Fruit fly (Drosophila melanogaster) S2 (cell line): Measurements from ENCODE around the gene bel.

Experiments used
- CG8478 ChIP-seq: fragments of >200 bp; optimal IDR thresholded peaks from 2 replicates; lab custom pipeline; 2018
- CTCF ChIP-seq, 2 experiments: fragments of >200 bp; optimal IDR thresholded peaks; 2 replicates each; lab custom pipeline; 2018

The bel gene

DNA sequence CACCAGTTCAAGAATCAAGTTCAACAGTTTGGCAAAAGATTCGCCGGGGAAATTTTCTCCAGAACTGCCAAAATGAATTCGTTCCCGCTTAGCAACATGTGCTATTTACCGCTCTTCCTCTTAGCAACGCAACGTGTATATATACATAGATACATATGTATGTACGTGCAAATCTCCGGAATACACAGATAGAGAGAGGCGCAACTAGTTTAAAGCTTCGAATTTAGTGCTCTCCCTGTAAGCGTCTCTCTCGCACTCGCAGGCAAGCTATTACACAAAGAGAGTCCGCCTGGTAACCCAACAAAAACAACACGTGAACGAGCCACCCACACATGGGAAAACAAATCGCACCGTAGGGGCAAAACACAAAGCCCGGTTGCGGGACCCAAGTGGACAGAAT, 1.9 kb downstream of the bel start:
- TF ChIP-seq CTCF (optimal IDR thresholded peaks at IDR 0.05; lab: Kevin White, UChicago): no peak
- no peak for TF ChIP-seq CG8478 (lab: Kevin White, UChicago)

DNA sequence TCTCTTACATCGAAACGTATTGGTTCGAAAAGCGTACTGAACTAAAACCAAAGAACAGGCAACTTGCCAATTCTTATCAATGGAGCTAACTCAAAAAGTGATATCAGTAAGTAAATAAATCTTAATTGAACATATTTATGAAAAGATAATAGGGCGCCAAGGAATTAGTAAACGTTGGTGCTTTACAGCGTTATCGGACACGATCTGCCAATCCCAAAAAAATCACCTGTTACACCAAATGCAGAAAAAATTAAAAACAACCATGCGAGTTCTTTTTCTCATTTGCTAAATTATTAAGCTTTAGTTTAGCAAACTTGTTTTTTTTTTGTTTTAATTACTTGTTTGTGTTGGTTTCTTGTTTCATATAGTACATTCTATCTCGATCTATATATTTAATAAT, 5.9 kb downstream of the bel start, which contains the start of gene CG42489:
CG42489 (minus strand) TSS at position 101 of the 400 bp plus-strand sequence.
- TF ChIP-seq CG8478 (lab: Kevin White, UChicago) (no peak), CTCF (optimal IDR thresholded peaks at IDR 0.05; lab: Kevin White, UChicago) (no peak)

- no peak for TF ChIP-seq CTCF (optimal IDR thresholded peaks at IDR 0.05; lab: Kevin White, UChicago)
- no peak for TF ChIP-seq CG8478 (lab: Kevin White, UChicago)
These were observed 6.5 kb downstream of the bel start for dm6 chr3R:8654058-8654457.

dm6 chr3R:8652731-8653130, 7.8 kb downstream of the bel start, which contains the start of the genes Sys1 and Dhod:
Gene Sys1 (plus strand): TSS chr3R:8652821.
Gene Dhod (minus strand): TSS chr3R:8652916.
- TF ChIP-seq CG8478 (lab: Kevin White, UChicago): no peak

dm6 chr3R:8650741-8651140, 9.8 kb downstream of the bel start, which contains the start of the genes Mkk4 and SLIRP2:
Gene Mkk4 (minus strand): TSS chr3R:8650796.
Gene SLIRP2 (plus strand): TSS chr3R:8651084.
- no peak for TF ChIP-seq CG8478 (lab: Kevin White, UChicago)
- no peak for TF ChIP-seq CTCF (optimal IDR thresholded peaks at IDR 0.05; lab: Kevin White, UChicago)

DNA sequence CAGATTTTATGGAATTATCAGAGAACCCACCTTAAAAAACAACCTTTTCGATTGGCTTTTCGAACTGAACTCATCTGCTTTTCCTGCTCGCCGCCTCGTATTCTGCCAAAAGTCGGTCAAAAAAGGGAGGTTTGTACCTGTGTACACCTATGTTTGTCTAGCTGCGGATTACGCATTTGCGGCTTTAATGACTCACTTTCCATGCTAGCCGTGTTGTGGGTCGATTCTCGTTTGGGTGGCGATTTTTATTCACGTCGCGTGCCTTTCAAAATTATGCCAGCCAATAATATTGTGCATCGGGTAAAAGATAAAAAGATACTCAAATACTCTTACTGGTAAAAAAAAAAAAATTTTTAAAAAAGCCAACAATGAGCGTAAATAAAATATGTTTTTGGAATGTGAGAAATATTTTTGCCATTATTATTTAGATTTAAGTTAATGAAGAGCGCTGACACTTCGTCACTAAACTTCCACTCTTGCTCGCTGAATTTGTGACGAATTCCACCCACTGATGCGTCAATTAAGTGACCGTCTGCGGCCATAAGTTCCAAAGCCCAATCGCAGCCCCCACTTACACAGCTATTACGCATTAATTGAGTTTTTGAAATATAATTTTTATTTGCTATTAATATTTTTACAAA, 14.9 kb downstream of the bel start, which contains the start of gene Cyp313b1:
Cyp313b1 (minus strand) TSS at position 71 of the 641 bp plus-strand sequence.
- TF ChIP-seq CTCF (optimal IDR thresholded peaks at IDR 0.05; lab: Kevin White, UChicago) (no peak), CG8478 (lab: Kevin White, UChicago) (no peak)

DNA sequence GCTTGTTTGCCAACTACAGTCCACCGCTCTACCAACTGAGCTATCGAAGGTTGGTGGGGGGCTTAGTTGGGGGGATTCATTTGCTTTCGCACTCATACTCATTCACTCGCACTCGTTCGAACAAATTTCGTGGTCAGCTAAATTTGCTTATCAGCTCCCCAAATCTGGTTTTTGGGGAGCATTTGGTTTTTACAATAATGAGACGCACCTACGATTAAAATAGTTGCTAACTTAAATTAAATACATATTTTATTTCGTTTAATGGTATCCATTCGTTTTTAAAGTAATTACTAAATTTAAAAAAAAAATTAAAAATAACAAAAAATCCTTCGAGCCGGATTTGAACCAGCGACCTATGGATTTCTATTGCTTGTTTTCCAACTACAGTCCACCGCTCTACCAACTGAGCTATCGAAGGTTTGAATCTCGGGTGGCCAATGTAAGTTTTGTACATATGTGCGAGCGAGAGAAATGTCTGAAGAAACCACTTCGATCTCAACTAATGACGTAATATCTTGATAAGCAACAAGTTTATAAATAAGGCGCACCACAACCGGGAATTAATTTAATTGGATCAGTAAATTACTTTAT, 18.1 kb downstream of the bel start:
- TF ChIP-seq CTCF (optimal IDR thresholded peaks at IDR 0.05; lab: Kevin White, UChicago) (no peak), CG8478 (lab: Kevin White, UChicago) (no peak)

DNA sequence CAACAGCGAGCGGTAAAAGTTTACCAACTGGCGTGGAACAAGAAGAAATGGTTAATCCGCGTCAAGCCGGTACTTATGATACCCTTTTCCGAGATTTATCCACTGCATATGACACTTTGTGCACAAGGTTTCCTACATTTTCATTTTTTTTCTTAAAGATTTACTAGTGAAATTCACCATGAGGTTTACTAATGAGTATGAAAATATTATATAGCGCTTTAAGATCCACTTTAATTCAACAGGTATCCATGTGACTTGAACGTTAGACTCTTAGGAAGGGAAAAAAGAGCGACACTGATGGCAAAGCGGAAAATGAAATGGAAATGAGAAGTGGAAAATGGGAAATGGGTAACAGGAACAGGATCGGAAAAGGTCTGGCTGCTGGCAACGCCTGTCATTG, 21.9 kb downstream of the bel start:
- TF ChIP-seq CG8478 (lab: Kevin White, UChicago): no peak
- TF ChIP-seq CTCF (optimal IDR thresholded peaks at IDR 0.05; lab: Kevin White, UChicago): no peak

- no peak for TF ChIP-seq CTCF (optimal IDR thresholded peaks at IDR 0.05; lab: Kevin White, UChicago)
- no peak for TF ChIP-seq CG8478 (lab: Kevin White, UChicago)
These were observed 24.8 kb downstream of the bel start, which contains the start of gene Or85e for dm6 chr3R:8635778-8636177. Gene Or85e (minus strand): TSS chr3R:8635878.

DNA sequence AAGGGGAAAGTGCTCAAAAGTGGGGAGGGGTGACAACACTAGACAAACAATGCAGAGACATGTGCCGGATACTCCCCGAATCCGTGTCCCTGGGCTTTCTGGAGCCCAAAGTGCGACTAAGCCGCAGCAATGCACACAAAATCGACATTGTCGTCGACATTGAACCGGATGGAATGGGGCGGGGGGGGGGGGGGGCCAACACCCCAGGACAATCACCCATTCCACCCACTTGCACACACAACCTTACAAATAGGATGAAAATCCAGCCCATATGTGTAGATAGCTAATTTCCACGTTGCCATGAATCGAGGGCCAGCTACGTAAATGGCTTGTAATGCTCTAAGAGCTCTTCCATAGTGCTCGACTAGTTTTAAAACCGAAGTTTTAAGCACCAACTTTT, 39.8 kb downstream of the bel start:
- TF ChIP-seq CTCF (optimal IDR thresholded peaks at IDR 0.05; lab: Kevin White, UChicago) (no peak), CG8478 (lab: Kevin White, UChicago) (no peak)

DNA sequence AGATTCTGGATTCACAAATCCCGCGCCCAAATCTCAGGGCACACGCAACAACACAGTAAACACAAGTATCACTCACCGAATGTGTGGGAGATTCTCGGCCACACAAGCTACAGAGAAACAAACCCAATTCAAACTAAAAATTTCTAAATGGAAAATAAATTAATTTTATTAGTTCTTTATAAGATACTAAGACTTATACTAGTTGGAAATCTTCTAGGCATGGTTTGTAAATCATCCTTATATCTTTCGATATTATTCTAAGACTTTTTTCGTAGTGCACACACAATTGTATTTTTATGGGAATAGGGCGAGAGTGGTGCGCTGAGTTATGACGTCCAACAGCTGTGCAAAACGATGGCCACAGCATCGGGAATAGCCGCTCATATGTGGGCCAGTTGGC, 41.5 kb downstream of the bel start:
- TF ChIP-seq CG8478 (lab: Kevin White, UChicago) (no peak), CTCF (optimal IDR thresholded peaks at IDR 0.05; lab: Kevin White, UChicago) (no peak)

dm6 chr3R:8616149-8616548, 44.4 kb downstream of the bel start:
- TF ChIP-seq CTCF (optimal IDR thresholded peaks at IDR 0.05; lab: Kevin White, UChicago) (no peak), CG8478 (lab: Kevin White, UChicago) (no peak)
